Worm (Caenorhabditis elegans) whole organism, midembryonic: ENCODE results near the gene col-107.

Source experiments
- T22C8.4 ChIP-seq: fragments of 200-800 bp; sonication (Bioruptor generic); IDR thresholded peaks from 2 replicates; pipeline ENCODE4 v1.3.6; 2022; ENCODE audit warnings: missing genetic modification characterization, missing compliant biosample characterization
- cog-1 ChIP-seq: sonication (generic microtip); optimal IDR thresholded peaks from 2 replicates; lab custom pipeline; 2016; ENCODE audit warnings: missing genetic modification characterization, missing compliant biosample characterization
- flt-1 ChIP-seq: fragments of 200-800 bp; sonication (Bioruptor generic); IDR thresholded peaks from 2 replicates; pipeline ENCODE4 v1.3.6; 2022; ENCODE audit warnings: missing genetic modification characterization, missing compliant biosample characterization
- klf-2 ChIP-seq: fragments of 200-800 bp; sonication (Bioruptor generic); conservative IDR thresholded peaks from 2 replicates; pipeline ENCODE4 v1.3.6; 2022; ENCODE audit warnings: missing genetic modification reagents, missing genetic modification characterization, missing compliant biosample characterization
- med-1 ChIP-seq: sonication (generic microtip); optimal IDR thresholded peaks from 2 replicates; lab custom pipeline; 2017; ENCODE audit warnings: missing genetic modification characterization, mild to moderate bottlenecking, missing compliant biosample characterization, antibody characterized with exemption, missing genetic modification reagents; ENCODE audit not compliant: insufficient read depth
- ref-1 ChIP-seq: fragments of 200-800 bp; sonication (Bioruptor generic); conservative IDR thresholded peaks from 2 replicates; pipeline ENCODE4 v1.3.6; 2022; ENCODE audit warnings: missing genetic modification reagents, missing genetic modification characterization, missing compliant biosample characterization
- tab-1 ChIP-seq: fragments of 200-800 bp; sonication (Bioruptor generic); IDR thresholded peaks from 2 replicates; pipeline ENCODE4 v1.3.6; 2022; ENCODE audit warnings: missing genetic modification characterization, missing compliant biosample characterization
- ztf-23 ChIP-seq: fragments of 200-800 bp; sonication (Bioruptor generic); IDR thresholded peaks from 2 replicates; pipeline ENCODE4 v1.3.6; 2022; ENCODE audit warnings: missing genetic modification reagents, missing genetic modification characterization, missing compliant biosample characterization
- ztf-29 ChIP-seq: fragments of 200-800 bp; sonication (Bioruptor generic); IDR thresholded peaks from 2 replicates; pipeline ENCODE4 v1.3.6; 2022; ENCODE audit warnings: missing genetic modification reagents, missing genetic modification characterization, missing compliant biosample characterization

- TF ChIP-seq flt-1, result no peak
- TF ChIP-seq med-1 (GFP tag; lab: Kevin White, UChicago), result no peak
- no peak for TF ChIP-seq ztf-29
- no peak for TF ChIP-seq ref-1 (GFP tag; lab: Robert Waterston, UW)
- TF ChIP-seq cog-1 (tag; lab: Kevin White, UChicago), result no peak
- TF ChIP-seq tab-1, result no peak
- TF ChIP-seq ztf-23 (GFP tag; lab: Robert Waterston, UW), result no peak
- TF ChIP-seq T22C8.4, result no peak
- no peak for TF ChIP-seq klf-2 (GFP tag; lab: Robert Waterston, UW)
Observed at ce11 chrIV:1565725-1566124, 17.2 kb downstream of the col-107 start.
